Worm (Caenorhabditis elegans) whole organism, L1 larva: ENCODE results near the gene M110.3.

Experiments
- C16A3.4 ChIP-seq: fragments of 150-350 bp; optimal IDR thresholded peaks from 2 replicates; lab custom pipeline; 2014; ENCODE audit warnings: missing biosample characterization, missing genetic modification characterization
- egl-27 ChIP-seq, 2 experiments: fragments of 150-350 bp in 1 of 2; sonication (generic microtip); optimal IDR thresholded peaks; 3 replicates each; lab custom pipeline; 2017 to 2018; ENCODE audit warnings: missing biosample characterization in 2 of 2, missing genetic modification characterization in 2 of 2, missing genetic modification reagents in 2 of 2
- fos-1 ChIP-seq: fragments of 150-350 bp; optimal IDR thresholded peaks from 2 replicates; lab custom pipeline; 2014; ENCODE audit warnings: missing biosample characterization, missing genetic modification characterization
- nhr-11 ChIP-seq: fragments of 150-350 bp; optimal IDR thresholded peaks from 2 replicates; lab custom pipeline; 2014; ENCODE audit warnings: missing biosample characterization, missing genetic modification characterization
- pqm-1 ChIP-seq: sonication (generic microtip); optimal IDR thresholded peaks from 3 replicates; lab custom pipeline; 2017; ENCODE audit warnings: missing biosample characterization, missing genetic modification characterization
- unc-62 ChIP-seq: fragments of 150-350 bp; optimal IDR thresholded peaks from 2 replicates; lab custom pipeline; 2014; ENCODE audit warnings: missing biosample characterization, missing genetic modification reagents, missing genetic modification characterization
- zag-1 ChIP-seq: fragments of 150-350 bp; optimal IDR thresholded peaks from 2 replicates; lab custom pipeline; 2014; ENCODE audit warnings: missing biosample characterization, missing genetic modification characterization

DNA sequence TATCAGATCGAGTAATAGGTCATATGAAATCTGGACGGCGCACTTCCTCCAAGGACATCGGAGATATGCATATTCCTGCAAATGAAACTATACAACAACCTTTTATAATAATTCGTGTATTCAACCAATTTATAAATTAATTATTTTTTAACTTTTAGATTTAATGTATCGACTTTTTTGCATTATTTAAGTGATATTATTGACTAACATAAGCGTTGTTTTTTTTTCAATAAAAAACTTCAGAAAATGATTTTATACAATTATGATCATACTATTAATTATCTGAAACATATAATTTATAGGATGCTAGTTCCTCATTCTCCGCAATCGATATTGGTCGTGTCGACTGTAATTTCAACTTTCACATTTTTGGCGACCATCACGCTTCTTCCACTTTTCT, 12.4 kb downstream of the M110.3 start, which contains the start of gene col-76:
- TF ChIP-seq unc-62 (GFP tag; lab: Kevin White, UChicago) (no peak), fos-1 (no peak), C16A3.4 (no peak), zag-1 (no peak), pqm-1 (tag; lab: Kevin White, UChicago) (no peak), nhr-11 (no peak), egl-27 (tag; optimal IDR thresholded peaks at IDR 0.05; lab: Kevin White, UChicago) (no peak)
